Worm (Caenorhabditis elegans) whole organism, mixed stage, embryonic: ENCODE data around the gene F20A1.4.
"Not testable (repeated sequence)": the region's sequence is repeated elsewhere in the genome, so short reads cannot be mapped to it uniquely, and the experiment has no call there.

Experiments
- M03D4.4 ChIP-seq: sonication (generic microtip); optimal IDR thresholded peaks from 2 replicates; lab custom pipeline; 2017; ENCODE audit warnings: mild to moderate bottlenecking, missing genetic modification characterization, missing compliant biosample characterization
- bed-3 ChIP-seq: fragments of 200-800 bp; sonication (Bioruptor generic); optimal IDR thresholded peaks from 3 replicates; lab custom pipeline; 2018; ENCODE audit warnings: mild to moderate bottlenecking, missing genetic modification characterization, moderate library complexity, missing compliant biosample characterization
- blmp-1 ChIP-seq: fragments of 150-350 bp; optimal IDR thresholded peaks from 2 replicates; lab custom pipeline; 2014; ENCODE audit warnings: missing biosample characterization, missing genetic modification characterization
- ceh-39 ChIP-seq: fragments of 150-350 bp; optimal IDR thresholded peaks from 2 replicates; lab custom pipeline; 2014; ENCODE audit warnings: missing biosample characterization, missing genetic modification characterization
- ceh-43 ChIP-seq: fragments of 200-800 bp; sonication (Bioruptor generic); optimal IDR thresholded peaks from 2 replicates; lab custom pipeline; 2018; ENCODE audit warnings: mild to moderate bottlenecking, missing genetic modification characterization, moderate library complexity, missing compliant biosample characterization
- ces-1 ChIP-seq: fragments of 150-350 bp; optimal IDR thresholded peaks from 2 replicates; lab custom pipeline; 2014; ENCODE audit warnings: missing biosample characterization, missing genetic modification reagents, missing genetic modification characterization
- cnd-1 ChIP-seq: fragments of 200-800 bp; sonication (Bioruptor generic); optimal IDR thresholded peaks from 2 replicates; lab custom pipeline; 2018; ENCODE audit warnings: mild to moderate bottlenecking, missing genetic modification characterization, missing compliant biosample characterization
- drap-1 ChIP-seq: fragments of 200-800 bp; sonication (Bioruptor generic); optimal IDR thresholded peaks from 3 replicates; lab custom pipeline; 2018; ENCODE audit warnings: mild to moderate bottlenecking, missing genetic modification characterization, missing compliant biosample characterization
- elt-1 ChIP-seq: sonication (generic microtip); optimal IDR thresholded peaks from 2 replicates; lab custom pipeline; 2017; ENCODE audit warnings: missing genetic modification characterization, mild to moderate bottlenecking, missing compliant biosample characterization, antibody characterized with exemption, moderate library complexity, borderline replicate concordance; ENCODE audit not compliant: insufficient read depth
- elt-3 ChIP-seq: fragments of 150-350 bp; optimal IDR thresholded peaks from 2 replicates; lab custom pipeline; 2014; ENCODE audit warnings: missing biosample characterization, missing genetic modification characterization
- flh-1 ChIP-seq: fragments of 200-800 bp; sonication (Bioruptor generic); optimal IDR thresholded peaks from 2 replicates; lab custom pipeline; 2018; ENCODE audit warnings: mild to moderate bottlenecking, missing genetic modification characterization, moderate library complexity, missing compliant biosample characterization
- ham-2 ChIP-seq: fragments of 200-800 bp; sonication (Bioruptor generic); optimal IDR thresholded peaks from 2 replicates; lab custom pipeline; 2018; ENCODE audit warnings: mild to moderate bottlenecking, missing genetic modification characterization, missing compliant biosample characterization
- hlh-1 ChIP-seq: fragments of 150-350 bp; optimal IDR thresholded peaks from 2 replicates; lab custom pipeline; 2014; ENCODE audit warnings: missing biosample characterization, missing genetic modification reagents, missing genetic modification characterization
- lin-13 ChIP-seq: fragments of 150-350 bp; optimal IDR thresholded peaks from 2 replicates; lab custom pipeline; 2014; ENCODE audit warnings: missing biosample characterization, missing genetic modification characterization
- lin-32 ChIP-seq: fragments of 200-800 bp; sonication (Bioruptor generic); optimal IDR thresholded peaks from 2 replicates; lab custom pipeline; 2018; ENCODE audit warnings: mild to moderate bottlenecking, missing genetic modification characterization, missing compliant biosample characterization
- lsy-2 ChIP-seq: fragments of 150-350 bp; optimal IDR thresholded peaks from 2 replicates; lab custom pipeline; 2014; ENCODE audit warnings: missing biosample characterization, missing genetic modification characterization
- mab-5 ChIP-seq: fragments of 150-350 bp; optimal IDR thresholded peaks from 2 replicates; lab custom pipeline; 2014; ENCODE audit warnings: missing biosample characterization, missing genetic modification characterization
- mep-1 ChIP-seq: fragments of 150-350 bp; optimal IDR thresholded peaks from 2 replicates; lab custom pipeline; 2017; ENCODE audit warnings: missing biosample characterization, missing genetic modification reagents, missing genetic modification characterization, inconsistent platforms
- mls-2 ChIP-seq: sonication (generic microtip); optimal IDR thresholded peaks from 2 replicates; lab custom pipeline; 2016; ENCODE audit warnings: mild to moderate bottlenecking, missing genetic modification characterization, moderate library complexity, missing compliant biosample characterization
- nhr-12 ChIP-seq: fragments of 150-350 bp; optimal IDR thresholded peaks from 2 replicates; lab custom pipeline; 2014; ENCODE audit warnings: missing biosample characterization, missing genetic modification characterization
- nhr-2 ChIP-seq: fragments of 150-350 bp; optimal IDR thresholded peaks from 2 replicates; lab custom pipeline; 2014; ENCODE audit warnings: missing biosample characterization, missing genetic modification characterization
- nhr-237 ChIP-seq: fragments of 150-350 bp; optimal IDR thresholded peaks from 2 replicates; lab custom pipeline; 2014; ENCODE audit warnings: missing biosample characterization, missing genetic modification characterization
- nhr-28 ChIP-seq: fragments of 150-350 bp; optimal IDR thresholded peaks from 2 replicates; lab custom pipeline; 2014; ENCODE audit warnings: missing biosample characterization, missing genetic modification characterization
- pha-4 ChIP-seq: fragments of 150-350 bp; optimal IDR thresholded peaks from 2 replicates; lab custom pipeline; 2018; ENCODE audit warnings: missing biosample characterization, missing genetic modification reagents, missing genetic modification characterization
- sem-2 ChIP-seq: fragments of 200-800 bp; sonication (Bioruptor generic); optimal IDR thresholded peaks from 2 replicates; lab custom pipeline; 2018; ENCODE audit warnings: mild to moderate bottlenecking, missing genetic modification characterization, missing compliant biosample characterization
- sptf-1 ChIP-seq: sonication (generic microtip); optimal IDR thresholded peaks from 2 replicates; lab custom pipeline; 2017; ENCODE audit warnings: mild to moderate bottlenecking, missing genetic modification characterization, moderate library complexity, missing compliant biosample characterization
- tbx-8 ChIP-seq: fragments of 200-800 bp; sonication (Bioruptor generic); optimal IDR thresholded peaks from 2 replicates; lab custom pipeline; 2018; ENCODE audit warnings: mild to moderate bottlenecking, missing genetic modification characterization, moderate library complexity, missing compliant biosample characterization
- unc-120 ChIP-seq: sonication (generic microtip); optimal IDR thresholded peaks from 2 replicates; lab custom pipeline; 2017; ENCODE audit warnings: missing genetic modification characterization, missing compliant biosample characterization; ENCODE audit not compliant: poor library complexity, severe bottlenecking
- unc-39 ChIP-seq: fragments of 150-350 bp; optimal IDR thresholded peaks from 2 replicates; lab custom pipeline; 2014; ENCODE audit warnings: missing biosample characterization, missing genetic modification characterization
- unc-62 ChIP-seq: fragments of 150-350 bp; optimal IDR thresholded peaks from 2 replicates; lab custom pipeline; 2014; ENCODE audit warnings: missing biosample characterization, missing genetic modification reagents, missing genetic modification characterization
- zip-8 ChIP-seq: fragments of 150-350 bp; optimal IDR thresholded peaks from 2 replicates; lab custom pipeline; 2014; ENCODE audit warnings: missing biosample characterization, missing genetic modification characterization

Gene F20A1.4

DNA sequence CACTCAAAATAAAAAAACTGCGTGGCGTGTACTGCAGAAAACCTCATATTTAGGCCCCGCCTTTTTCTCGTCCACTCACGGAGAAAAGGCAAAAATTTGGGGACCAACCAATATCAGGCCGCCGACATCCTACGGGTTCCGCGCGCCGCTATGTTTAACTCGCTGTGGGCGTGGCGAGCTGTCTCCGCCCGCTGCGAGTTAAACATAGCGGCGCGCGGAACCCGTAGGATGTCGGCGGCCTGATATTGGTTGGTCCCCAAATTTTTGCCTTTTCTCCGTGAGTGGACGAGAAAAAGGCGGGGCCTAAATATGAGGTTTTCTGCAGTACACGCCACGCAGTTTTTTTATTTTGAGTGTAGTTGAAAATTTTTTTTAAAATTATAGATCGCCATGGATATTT lies 41.1 kb upstream of the F20A1.4 start, which contains the start of gene tmem-258:
Gene tmem-258, plus strand, starts transcription at position 385 of the 400 bp plus-strand sequence.
- not testable (repeated sequence) for TF ChIP-seq hlh-1 (tag; lab: Kevin White, UChicago); mls-2 (tag; lab: Kevin White, UChicago); nhr-237
- TF ChIP-seq, all 35 proteins: peak for 0; not testable (repeated sequence) for 35

DNA sequence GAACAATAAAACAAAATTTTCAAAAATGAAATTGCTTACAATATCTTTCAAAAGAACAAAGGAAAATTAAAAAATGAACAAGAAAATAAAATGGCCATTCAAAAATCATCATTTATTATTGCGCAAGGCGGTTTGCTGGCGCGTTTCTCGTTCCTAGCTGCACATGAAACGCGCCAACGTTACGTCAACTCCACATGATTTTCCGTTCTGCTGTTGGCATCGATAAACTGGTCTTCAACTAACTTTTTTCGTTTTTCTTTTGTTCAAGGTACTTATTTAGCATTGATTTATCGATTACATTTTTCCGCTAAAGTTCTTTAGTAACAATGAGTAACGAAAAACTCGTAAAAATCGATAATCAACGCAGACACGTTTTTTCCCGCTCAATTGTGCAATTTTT lies 38.7 kb upstream of the F20A1.4 start, which contains the start of the genes Y57E12AL.6 and Y57E12AL.1:
Gene Y57E12AL.6, minus strand, starts transcription at position 75 of the 400 bp plus-strand sequence.
Gene Y57E12AL.1, plus strand, starts transcription at position 135 of the 400 bp plus-strand sequence.
- TF ChIP-seq nhr-237 (peak; percentile 67), lin-32 (GFP tag; lab: Kevin White, UChicago) (peak; percentile 12), zip-8 (tag; lab: Kevin White, UChicago) (peak; percentile 71), ces-1 (peak; percentile 37), pha-4 (peak; percentile 23), lsy-2 (tag; lab: Kevin White, UChicago) (peak; percentile 73), mls-2 (tag; lab: Kevin White, UChicago) (peak; percentile 72), unc-120 (tag; lab: Kevin White, UChicago) (peak; percentile 55), tbx-8 (GFP tag; lab: Kevin White, UChicago) (no peak), blmp-1 (no peak), elt-1 (no peak), ceh-43 (GFP tag; lab: Kevin White, UChicago) (peak; percentile 68), unc-39 (tag; lab: Kevin White, UChicago) (no peak), cnd-1 (tag; lab: Kevin White, UChicago) (peak; percentile 53), M03D4.4 (tag; lab: Kevin White, UChicago) (peak; percentile 78), nhr-12 (tag; lab: Kevin White, UChicago) (no peak), unc-62 (GFP tag; lab: Kevin White, UChicago) (peak; percentile 10), ceh-39 (tag; lab: Kevin White, UChicago) (peak; percentile 56), ham-2 (GFP tag; lab: Kevin White, UChicago) (peak; percentile 14), mep-1 (peak; percentile 71), sem-2 (peak; percentile 11), lin-13 (tag; lab: Kevin White, UChicago) (peak; percentile 80), nhr-2 (tag; lab: Kevin White, UChicago) (no peak), drap-1 (GFP tag; lab: Kevin White, UChicago) (peak; percentile 1), sptf-1 (tag; lab: Kevin White, UChicago) (peak; percentile 89), nhr-28 (tag; lab: Kevin White, UChicago) (no peak), hlh-1 (tag; lab: Kevin White, UChicago) (peak; percentile 35), bed-3 (peak; percentile 39)

DNA sequence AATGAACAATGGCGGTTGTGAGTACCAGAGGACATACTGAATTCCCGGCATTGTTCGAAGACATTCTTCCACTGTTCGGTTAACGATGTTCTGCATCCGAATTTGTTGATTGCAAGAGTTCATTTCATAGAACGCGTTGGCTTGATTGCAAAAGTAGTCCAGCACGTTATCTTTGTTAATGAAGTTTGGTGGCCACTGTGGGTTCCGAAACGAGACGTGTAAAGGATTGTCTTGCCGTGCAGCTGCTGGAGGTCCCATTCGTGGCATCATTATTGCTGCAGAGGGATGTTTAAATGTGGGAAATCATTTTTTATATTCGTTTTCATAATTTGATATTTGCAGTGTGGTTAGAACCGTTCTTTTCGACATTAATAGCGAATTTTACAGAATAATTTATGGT lies 37.7 kb upstream of the F20A1.4 start, which contains the start of gene mdt-6:
Gene mdt-6, minus strand, starts transcription at position 275 of the 400 bp plus-strand sequence.
- TF ChIP-seq mab-5 (tag; lab: Kevin White, UChicago) (no peak), elt-3 (tag; lab: Kevin White, UChicago) (no peak), flh-1 (GFP tag; lab: Kevin White, UChicago) (no peak), ham-2 (GFP tag; lab: Kevin White, UChicago) (no peak), bed-3 (no peak), unc-62 (GFP tag; lab: Kevin White, UChicago) (no peak), elt-1 (no peak), unc-39 (tag; lab: Kevin White, UChicago) (no peak)

DNA sequence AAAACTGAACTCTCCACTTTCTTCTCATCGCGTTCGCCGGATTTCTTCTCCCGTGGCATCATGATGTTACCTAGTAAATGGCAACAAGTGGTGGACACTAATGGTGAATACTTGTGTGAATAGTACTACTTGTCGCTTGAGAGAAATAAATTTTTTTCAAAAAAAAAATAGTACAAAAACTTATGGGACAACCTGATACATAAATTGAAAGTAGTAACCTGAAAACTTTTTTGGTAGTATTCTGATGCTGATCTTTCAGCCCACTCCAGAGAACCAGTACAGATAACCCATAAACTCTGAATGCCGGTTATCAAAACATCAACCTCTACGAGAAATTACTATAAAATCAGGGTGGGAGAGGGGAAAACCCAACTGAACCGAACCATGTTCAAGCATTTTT lies 36.1 kb upstream of the F20A1.4 start, which contains the start of gene Y57E12AL.2:
Gene Y57E12AL.2, plus strand, starts transcription at position 301 of the 400 bp plus-strand sequence.
- not testable (repeated sequence) for TF ChIP-seq mls-2 (tag; lab: Kevin White, UChicago); sptf-1 (tag; lab: Kevin White, UChicago); lin-32 (GFP tag; lab: Kevin White, UChicago)
- TF ChIP-seq, all 35 proteins: peak for 0; not testable (repeated sequence) for 35

DNA sequence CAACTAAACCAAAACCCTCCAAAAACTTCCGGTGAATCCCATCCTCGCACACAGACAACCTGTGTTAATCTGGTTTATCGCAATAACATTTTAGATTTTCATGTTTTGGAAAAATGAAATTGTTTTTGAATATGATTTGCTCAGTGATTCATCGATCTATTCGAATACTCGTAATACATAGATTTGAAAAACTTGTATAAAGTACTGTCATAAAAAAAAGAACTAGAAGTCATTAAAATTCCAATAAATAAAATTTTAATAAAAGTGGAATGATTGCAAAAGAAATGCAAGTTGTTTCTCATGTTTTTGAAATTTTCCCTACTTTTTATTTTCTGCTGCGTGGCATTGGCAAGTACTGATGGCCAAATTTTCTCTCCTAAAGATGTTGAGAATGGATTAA lies 32.9 kb upstream of the F20A1.4 start, which contains the start of gene spig-8:
Gene spig-8, plus strand, starts transcription at position 301 of the 400 bp plus-strand sequence.
- TF ChIP-seq lin-13 (tag; lab: Kevin White, UChicago) (no peak), unc-62 (GFP tag; lab: Kevin White, UChicago) (no peak), ceh-39 (tag; lab: Kevin White, UChicago) (no peak), nhr-28 (tag; lab: Kevin White, UChicago) (no peak), pha-4 (no peak), elt-1 (no peak), ces-1 (no peak), nhr-12 (tag; lab: Kevin White, UChicago) (no peak)
- TF ChIP-seq, all 35 proteins: peak for 0
